Worm (Caenorhabditis elegans) whole organism, L2 larva: ENCODE results near the gene F37C12.14.

Experiments used
- elt-1 ChIP-seq: fragments of 150-350 bp; optimal IDR thresholded peaks from 2 replicates; lab custom pipeline; 2014; ENCODE audit warnings: missing biosample characterization, missing genetic modification characterization
- lin-39 ChIP-seq: fragments of 150-350 bp; optimal IDR thresholded peaks from 2 replicates; lab custom pipeline; 2014; ENCODE audit warnings: missing biosample characterization, missing genetic modification reagents, missing genetic modification characterization
- lsy-2 ChIP-seq, 2 experiments: fragments of 150-350 bp in 1 of 2; sonication (generic microtip) in 1 of 2; optimal IDR thresholded peaks; 2 replicates each; lab custom pipeline; 2014 to 2017; ENCODE audit warnings: missing biosample characterization in 2 of 2, missing genetic modification characterization in 2 of 2
- nhr-10 ChIP-seq: sonication (generic microtip); optimal IDR thresholded peaks from 2 replicates; lab custom pipeline; 2017; ENCODE audit warnings: missing biosample characterization, missing genetic modification characterization
- unc-62 ChIP-seq: fragments of 150-350 bp; optimal IDR thresholded peaks from 2 replicates; lab custom pipeline; 2014; ENCODE audit warnings: missing biosample characterization, missing genetic modification reagents, missing genetic modification characterization
- ztf-11 ChIP-seq: sonication (generic microtip); optimal IDR thresholded peaks from 2 replicates; lab custom pipeline; 2017; ENCODE audit warnings: missing biosample characterization, missing genetic modification characterization

- no peak for TF ChIP-seq lsy-2 (tag; optimal IDR thresholded peaks at IDR 0.05; lab: Kevin White, UChicago)
- TF ChIP-seq elt-1 (tag; lab: Kevin White, UChicago), result no peak
- TF ChIP-seq ztf-11 (tag; lab: Kevin White, UChicago), result no peak
- no peak for TF ChIP-seq nhr-10 (tag; lab: Kevin White, UChicago)
- no peak for TF ChIP-seq unc-62 (GFP tag; lab: Kevin White, UChicago)
- TF ChIP-seq lin-39 (tag; lab: Kevin White, UChicago), result no peak
These were observed 10.0 kb upstream of the F37C12.14 start, which contains the start of gene F37C12.18 for ce11 chrIII:7195325-7195724.
